In the genomic region with DNA sequence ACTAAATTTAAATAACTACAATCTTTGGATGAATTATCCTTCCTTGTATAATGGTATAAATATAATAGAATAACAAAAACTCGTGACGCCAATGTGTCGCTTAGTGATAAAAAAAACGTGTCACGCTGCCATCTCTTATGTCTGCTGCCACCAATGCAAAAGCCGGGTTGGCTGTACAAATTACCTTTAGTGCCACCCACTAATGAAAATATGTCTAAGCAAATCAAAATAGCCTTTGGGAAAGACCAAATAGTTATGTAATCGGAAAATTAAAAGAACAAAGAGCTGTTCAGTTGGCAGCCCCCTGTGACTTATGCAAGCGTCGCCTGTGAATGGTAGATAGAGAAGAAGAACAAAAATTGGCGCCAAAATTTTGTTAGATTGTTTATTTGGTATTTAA, we compare ENCODE assay signal across 1 fruit fly cellular context.
A peak's percentile ranks its signal among the peaks of the same experiment; 100 is the strongest.
TF ChIP-seq lines count a peak whose summit lies in the region.

A gene (plus strand): TSS at position 153 of the 400 bp plus-strand sequence.

TF ChIP-seq in whole organism, embryonic, 481 proteins besides CTCF, POLR2A, EP300 and RAD21 (continued from another document):
- no peak for TF ChIP-seq CG6175 (GFP tag; IDR thresholded peaks at IDR 0.05; lab: Robert Waterston, UW)
- peak; percentile 74 for TF ChIP-seq MBD-R2 (GFP tag; IDR thresholded peaks at IDR 0.05; lab: Robert Waterston, UW)
- TF ChIP-seq CG6272 (GFP tag; IDR thresholded peaks at IDR 0.05; lab: Robert Waterston, UW): no peak
- TF ChIP-seq CG4424 (GFP tag; optimal IDR thresholded peaks at IDR 0.05; lab: Kevin White, UChicago): no peak
- TF ChIP-seq sisA (GFP tag; IDR thresholded peaks at IDR 0.05; lab: Robert Waterston, UW): no peak
- peak; percentile 54 for TF ChIP-seq Doc3 (GFP tag; IDR thresholded peaks at IDR 0.05; lab: Robert Waterston, UW; ENCODE audit: partially characterized antibody)
- TF ChIP-seq Dip3 (GFP tag; optimal IDR thresholded peaks at IDR 0.05; lab: Kevin White, UChicago): no peak
- no peak for TF ChIP-seq bab2 (GFP tag; optimal IDR thresholded peaks at IDR 0.05; lab: Kevin White, UChicago)
- TF ChIP-seq CG16813 (GFP tag; IDR thresholded peaks at IDR 0.05; lab: Robert Waterston, UW; ENCODE audit: partially characterized antibody): peak; percentile 49
- TF ChIP-seq CG12104 (GFP tag; optimal IDR thresholded peaks at IDR 0.05; lab: Kevin White, UChicago): no peak
- peak; percentile 36; the same call in 1 of the 2 replicates for TF ChIP-seq CG9932 (GFP tag; IDR thresholded peaks at IDR 0.05; lab: Robert Waterston, UW)
- peak; percentile 29 for TF ChIP-seq CG4617 (GFP tag; optimal IDR thresholded peaks at IDR 0.05; lab: Kevin White, UChicago; ENCODE audit: borderline replicate concordance)
- TF ChIP-seq row (GFP tag; IDR thresholded peaks at IDR 0.05; lab: Robert Waterston, UW): peak; percentile 74
- no peak for TF ChIP-seq Optix (GFP tag; IDR thresholded peaks at IDR 0.05; lab: Robert Waterston, UW)
- TF ChIP-seq CG30431 (GFP tag; optimal IDR thresholded peaks at IDR 0.05; lab: Kevin White, UChicago): no peak
- TF ChIP-seq CG12219 (GFP tag; optimal IDR thresholded peaks at IDR 0.05; lab: Kevin White, UChicago): no peak
- TF ChIP-seq CG6765 (GFP tag; optimal IDR thresholded peaks at IDR 0.05; lab: Kevin White, UChicago): no peak
- TF ChIP-seq CG15514 (GFP tag; optimal IDR thresholded peaks at IDR 0.05; lab: Kevin White, UChicago): peak; percentile 55
- TF ChIP-seq Rfx (GFP tag; IDR thresholded peaks at IDR 0.05; lab: Robert Waterston, UW): peak; percentile 18; the same call in 1 of the 2 replicates
- TF ChIP-seq vnd (GFP tag; IDR thresholded peaks at IDR 0.05; lab: Robert Waterston, UW; ENCODE audit: partially characterized antibody): no peak; the same call in 2 of the 3 replicates
- no peak for TF ChIP-seq CG11695 (GFP tag; IDR thresholded peaks at IDR 0.05; lab: Robert Waterston, UW)
- no peak for TF ChIP-seq gfzf (GFP tag; optimal IDR thresholded peaks at IDR 0.05; lab: Kevin White, UChicago)
- peak; percentile 64 for TF ChIP-seq MESR4 (GFP tag; optimal IDR thresholded peaks at IDR 0.05; lab: Kevin White, UChicago)
- TF ChIP-seq CG11247 (GFP tag; IDR thresholded peaks at IDR 0.05; lab: Robert Waterston, UW): no peak
- no peak for TF ChIP-seq CG31441 (GFP tag; IDR thresholded peaks at IDR 0.05; lab: Robert Waterston, UW)
